Fruit fly (Drosophila melanogaster) whole organism, embryonic: ENCODE data around the gene CG14195.

Experiments used
- Antp ChIP-seq: fragments of 200-800 bp; sonication (Bioruptor generic); optimal IDR thresholded peaks from 3 replicates; lab custom pipeline; 2016; ENCODE audit warnings: missing biosample characterization, missing genetic modification characterization
- CG17186 ChIP-seq: fragments of 200-800 bp; sonication (Bioruptor generic); optimal IDR thresholded peaks from 3 replicates; lab custom pipeline; 2017; ENCODE audit warnings: missing biosample characterization, missing genetic modification reagents, missing genetic modification characterization
- CG2712 ChIP-seq: fragments of 200-800 bp; optimal IDR thresholded peaks from 3 replicates; lab custom pipeline; 2019; ENCODE audit warnings: missing biosample characterization, mild to moderate bottlenecking, missing genetic modification characterization, moderate library complexity
- CG8924 ChIP-seq: fragments of 200-800 bp; optimal IDR thresholded peaks from 3 replicates; lab custom pipeline; 2019; ENCODE audit warnings: missing biosample characterization, mild to moderate bottlenecking, missing genetic modification characterization, moderate library complexity
- Hr51 ChIP-seq, 2 experiments: fragments of 200-800 bp; sonication (Bioruptor generic); optimal IDR thresholded peaks; 2 replicates in 1 of 2; 3 replicates in 1 of 2; lab custom pipeline; 2016 to 2018; ENCODE audit warnings: missing biosample characterization in 2 of 2, missing genetic modification characterization in 2 of 2, mild to moderate bottlenecking in 1 of 2, moderate library complexity in 1 of 2
- Rx ChIP-seq: fragments of 200-800 bp; sonication (Bioruptor generic); IDR thresholded peaks from 2 replicates; pipeline ENCODE4 v1.3.6; 2022; ENCODE audit warnings: missing biosample characterization, missing genetic modification characterization
- Taf1 ChIP-seq: fragments of 200-800 bp; sonication (Bioruptor generic); IDR thresholded peaks from 2 replicates; pipeline ENCODE4 v1.3.6; 2022; ENCODE audit warnings: missing biosample characterization, missing genetic modification characterization
- br ChIP-seq: fragments of >200 bp; optimal IDR thresholded peaks from 2 replicates; lab custom pipeline; 2017
- exex ChIP-seq: fragments of 200-800 bp; sonication (Bioruptor generic); optimal IDR thresholded peaks from 4 replicates; lab custom pipeline; 2018; ENCODE audit warnings: missing biosample characterization, mild to moderate bottlenecking, missing genetic modification characterization, moderate library complexity
- ham ChIP-seq: fragments of 200-800 bp; sonication (Bioruptor generic); IDR thresholded peaks from 2 replicates; pipeline ENCODE4 v1.3.6; 2022; ENCODE audit warnings: missing biosample characterization, missing genetic modification characterization
- scrt ChIP-seq: fragments of 200-800 bp; sonication (Bioruptor generic); optimal IDR thresholded peaks from 2 replicates; lab custom pipeline; 2018; ENCODE audit warnings: missing biosample characterization, mild to moderate bottlenecking, missing genetic modification characterization, moderate library complexity
- slou ChIP-seq: fragments of 200-800 bp; sonication (Bioruptor generic); optimal IDR thresholded peaks from 3 replicates; lab custom pipeline; 2016; ENCODE audit warnings: missing biosample characterization, missing genetic modification characterization
- tup ChIP-seq: fragments of 200-800 bp; sonication (Bioruptor generic); optimal IDR thresholded peaks from 2 replicates; lab custom pipeline; 2016; ENCODE audit warnings: missing biosample characterization, mild to moderate bottlenecking, missing genetic modification characterization, moderate library complexity
- vfl ChIP-seq: fragments of 200-800 bp; sonication (Bioruptor generic); optimal IDR thresholded peaks from 2 replicates; lab custom pipeline; 2016; ENCODE audit warnings: missing biosample characterization, missing genetic modification characterization

dm6 chrX:19250151-19250550 is 38.3 kb upstream of the CG14195 start:
- TF ChIP-seq scrt (GFP tag; lab: Kevin White, UChicago) (no peak), slou (no peak), Taf1 (no peak), exex (no peak), Antp (GFP tag; lab: Kevin White, UChicago) (no peak), tup (GFP tag; lab: Kevin White, UChicago) (no peak), Rx (GFP tag; lab: Robert Waterston, UW) (no peak), ham (GFP tag; lab: Robert Waterston, UW) (no peak), vfl (GFP tag; lab: Kevin White, UChicago) (no peak), Hr51 (GFP tag; optimal IDR thresholded peaks at IDR 0.05; lab: Kevin White, UChicago) (no peak), CG8924 (no peak), br (no peak), CG2712 (tag; lab: Kevin White, UChicago) (no peak), CG17186 (no peak)
